Fruit fly (Drosophila melanogaster) whole organism, embryonic: Measurements from ENCODE around the gene CG17744.
A peak's percentile ranks its signal among the peaks of the same experiment; 100 is the strongest.

Experiments
- ATbp ChIP-seq: fragments of 200-800 bp; sonication (Bioruptor generic); optimal IDR thresholded peaks from 2 replicates; lab custom pipeline; 2017; ENCODE audit warnings: missing biosample characterization, mild to moderate bottlenecking, missing genetic modification characterization, missing genetic modification reagents
- CG10209 ChIP-seq: fragments of 200-800 bp; sonication (Bioruptor generic); optimal IDR thresholded peaks from 3 replicates; lab custom pipeline; 2017; ENCODE audit warnings: missing biosample characterization, mild to moderate bottlenecking, missing genetic modification characterization, missing genetic modification reagents
- CG12744 ChIP-seq: fragments of 200-800 bp; sonication (Bioruptor generic); optimal IDR thresholded peaks from 2 replicates; lab custom pipeline; 2016; ENCODE audit warnings: missing biosample characterization, missing genetic modification characterization
- CG14860 ChIP-seq: fragments of 200-800 bp; sonication (Bioruptor generic); IDR thresholded peaks from 3 replicates; pipeline ENCODE4 v1.3.6; 2022; ENCODE audit warnings: missing biosample characterization, missing genetic modification characterization; ENCODE audit not compliant: partially characterized antibody
- CG15479 ChIP-seq: fragments of 200-800 bp; sonication (Bioruptor generic); optimal IDR thresholded peaks from 3 replicates; lab custom pipeline; 2019; ENCODE audit warnings: missing biosample characterization, mild to moderate bottlenecking, missing genetic modification characterization, moderate library complexity
- CG15514 ChIP-seq: fragments of 200-800 bp; sonication (Bioruptor generic); optimal IDR thresholded peaks from 3 replicates; lab custom pipeline; 2017; ENCODE audit warnings: missing biosample characterization, missing genetic modification characterization, mild to moderate bottlenecking, moderate library complexity, missing genetic modification reagents
- CG17829 ChIP-seq: fragments of 200-800 bp; optimal IDR thresholded peaks from 2 replicates; lab custom pipeline; 2019; ENCODE audit warnings: missing biosample characterization, mild to moderate bottlenecking, missing genetic modification characterization, moderate library complexity
- CG18619 ChIP-seq: fragments of 200-800 bp; sonication (Bioruptor generic); optimal IDR thresholded peaks from 3 replicates; lab custom pipeline; 2017; ENCODE audit warnings: missing biosample characterization, mild to moderate bottlenecking, missing genetic modification characterization
- CG2120 ChIP-seq: fragments of 200-800 bp; sonication (Bioruptor generic); optimal IDR thresholded peaks from 3 replicates; lab custom pipeline; 2016; ENCODE audit warnings: missing biosample characterization, missing genetic modification characterization
- CG2199 ChIP-seq: fragments of 200-800 bp; sonication (Bioruptor generic); IDR thresholded peaks from 3 replicates; pipeline ENCODE4 v1.3.6; 2022; ENCODE audit warnings: missing biosample characterization, missing genetic modification characterization
- CG2202 ChIP-seq: fragments of 200-800 bp; sonication (Bioruptor generic); optimal IDR thresholded peaks from 2 replicates; lab custom pipeline; 2018; ENCODE audit warnings: missing biosample characterization, mild to moderate bottlenecking, missing genetic modification characterization
- CG34422 ChIP-seq: fragments of 200-800 bp; sonication (Bioruptor generic); IDR thresholded peaks from 3 replicates; pipeline ENCODE4 v1.3.6; 2022; ENCODE audit warnings: missing biosample characterization, missing genetic modification characterization
- CG4282 ChIP-seq: fragments of 200-800 bp; sonication (Bioruptor generic); optimal IDR thresholded peaks from 2 replicates; lab custom pipeline; 2016; ENCODE audit warnings: missing biosample characterization, missing genetic modification characterization
- CG4360 ChIP-seq: fragments of 200-800 bp; sonication (Bioruptor generic); IDR thresholded peaks from 2 replicates; pipeline ENCODE4 v1.3.6; 2022; ENCODE audit warnings: missing biosample characterization, missing genetic modification characterization
- CG43689 ChIP-seq: fragments of 200-800 bp; sonication (Bioruptor generic); IDR thresholded peaks from 2 replicates; pipeline ENCODE4 v1.3.6; 2022; ENCODE audit warnings: missing biosample characterization, missing genetic modification characterization
- CG4820 ChIP-seq: fragments of 200-800 bp; sonication (Bioruptor generic); optimal IDR thresholded peaks from 3 replicates; lab custom pipeline; 2016; ENCODE audit warnings: missing biosample characterization, missing genetic modification characterization
- CG7556 ChIP-seq: fragments of 200-800 bp; sonication (Bioruptor generic); optimal IDR thresholded peaks from 2 replicates; lab custom pipeline; 2017; ENCODE audit warnings: missing biosample characterization, mild to moderate bottlenecking, missing genetic modification characterization
- CG7963 ChIP-seq: fragments of 200-800 bp; sonication (Bioruptor generic); IDR thresholded peaks from 3 replicates; pipeline ENCODE4 v1.3.6; 2022; ENCODE audit warnings: missing biosample characterization, missing genetic modification characterization; ENCODE audit not compliant: partially characterized antibody
- CG8388 ChIP-seq: fragments of 200-800 bp; sonication (Bioruptor generic); optimal IDR thresholded peaks from 2 replicates; lab custom pipeline; 2019; ENCODE audit warnings: missing biosample characterization, mild to moderate bottlenecking, missing genetic modification characterization, moderate library complexity
- Dad ChIP-seq: fragments of 200-800 bp; sonication (Bioruptor generic); optimal IDR thresholded peaks from 3 replicates; lab custom pipeline; 2016; ENCODE audit warnings: missing biosample characterization, missing genetic modification characterization
- Eip74EF ChIP-seq, 2 experiments: fragments of 200-800 bp in 1 of 2; fragments of >200 bp in 1 of 2; sonication (Bioruptor generic) in 1 of 2; optimal IDR thresholded peaks; 2 replicates each; lab custom pipeline; 2017 to 2019; ENCODE audit warnings: missing biosample characterization in 2 of 2, missing genetic modification characterization in 2 of 2, mild to moderate bottlenecking in 1 of 2, moderate library complexity in 1 of 2
- Hr3 ChIP-seq: fragments of 200-800 bp; sonication (Bioruptor generic); optimal IDR thresholded peaks from 3 replicates; lab custom pipeline; 2016; ENCODE audit warnings: missing biosample characterization, missing genetic modification characterization
- Hr39 ChIP-seq: fragments of >200 bp; optimal IDR thresholded peaks from 2 replicates; lab custom pipeline; 2017
- NC2β ChIP-seq: fragments of 200-800 bp; sonication (Bioruptor generic); optimal IDR thresholded peaks from 2 replicates; lab custom pipeline; 2016; ENCODE audit warnings: missing biosample characterization, missing genetic modification characterization
- PHDP ChIP-seq: fragments of 200-800 bp; sonication (Bioruptor generic); optimal IDR thresholded peaks from 3 replicates; lab custom pipeline; 2018; ENCODE audit warnings: missing biosample characterization, mild to moderate bottlenecking, missing genetic modification characterization, moderate library complexity
- Rx ChIP-seq: fragments of 200-800 bp; sonication (Bioruptor generic); IDR thresholded peaks from 2 replicates; pipeline ENCODE4 v1.3.6; 2022; ENCODE audit warnings: missing biosample characterization, missing genetic modification characterization
- Ssrp ChIP-seq: fragments of 200-800 bp; sonication (Bioruptor generic); optimal IDR thresholded peaks from 2 replicates; lab custom pipeline; 2018; ENCODE audit warnings: missing biosample characterization, mild to moderate bottlenecking, missing genetic modification characterization, moderate library complexity
- cas ChIP-seq: fragments of 200-800 bp; sonication (Bioruptor generic); IDR thresholded peaks from 2 replicates; pipeline ENCODE4 v1.3.6; 2022; ENCODE audit warnings: missing biosample characterization, missing genetic modification characterization
- ci ChIP-seq: fragments of 200-800 bp; sonication (Bioruptor generic); IDR thresholded peaks from 3 replicates; pipeline ENCODE4 v1.3.6; 2022; ENCODE audit warnings: missing biosample characterization, missing genetic modification characterization
- fd96Cb ChIP-seq: fragments of 200-800 bp; sonication (Bioruptor generic); optimal IDR thresholded peaks from 2 replicates; lab custom pipeline; 2018; ENCODE audit warnings: missing biosample characterization, mild to moderate bottlenecking, missing genetic modification characterization, moderate library complexity
- grau ChIP-seq: fragments of 200-800 bp; optimal IDR thresholded peaks from 3 replicates; lab custom pipeline; 2019; ENCODE audit warnings: missing biosample characterization, mild to moderate bottlenecking, missing genetic modification characterization, moderate library complexity
- gro ChIP-seq: fragments of 200-800 bp; sonication (Bioruptor generic); optimal IDR thresholded peaks from 2 replicates; lab custom pipeline; 2016; ENCODE audit warnings: missing biosample characterization, missing genetic modification characterization
- jumu ChIP-seq: fragments of 200-800 bp; sonication (Bioruptor generic); optimal IDR thresholded peaks from 3 replicates; lab custom pipeline; 2016; ENCODE audit warnings: missing biosample characterization, missing genetic modification characterization
- ken ChIP-seq: fragments of 200-800 bp; sonication (Bioruptor generic); IDR thresholded peaks from 3 replicates; pipeline ENCODE4 v1.3.6; 2022; ENCODE audit warnings: missing biosample characterization, missing genetic modification characterization
- lbe ChIP-seq: fragments of 200-800 bp; sonication (Bioruptor generic); optimal IDR thresholded peaks from 2 replicates; lab custom pipeline; 2016; ENCODE audit warnings: missing biosample characterization, mild to moderate bottlenecking, missing genetic modification characterization
- nom ChIP-seq: fragments of 200-800 bp; sonication (Bioruptor generic); optimal IDR thresholded peaks from 2 replicates; lab custom pipeline; 2017; ENCODE audit warnings: missing biosample characterization, missing genetic modification characterization, mild to moderate bottlenecking, moderate library complexity, missing genetic modification reagents
- otp ChIP-seq: fragments of 200-800 bp; sonication (Bioruptor generic); IDR thresholded peaks from 3 replicates; pipeline ENCODE4, ENCODE4 v1.3.6; 2022; ENCODE audit warnings: missing biosample characterization, missing genetic modification characterization
- pita ChIP-seq: fragments of 200-800 bp; sonication (Bioruptor generic); optimal IDR thresholded peaks from 2 replicates; lab custom pipeline; 2017; ENCODE audit warnings: missing biosample characterization, mild to moderate bottlenecking, missing genetic modification characterization
- psq ChIP-seq: fragments of 200-800 bp; sonication (Bioruptor generic); optimal IDR thresholded peaks from 2 replicates; lab custom pipeline; 2017; ENCODE audit warnings: missing biosample characterization, missing genetic modification characterization
- row ChIP-seq: fragments of 200-800 bp; sonication (Bioruptor generic); IDR thresholded peaks from 3 replicates; pipeline ENCODE4 v1.3.6; 2022; ENCODE audit warnings: missing biosample characterization, missing genetic modification characterization
- wdn ChIP-seq: fragments of 200-800 bp; sonication (Bioruptor generic); IDR thresholded peaks from 2 replicates; pipeline ENCODE4 v1.3.6; 2022; ENCODE audit warnings: missing biosample characterization, missing genetic modification characterization
- wek ChIP-seq: fragments of 200-800 bp; sonication (Bioruptor generic); optimal IDR thresholded peaks from 3 replicates; lab custom pipeline; 2018; ENCODE audit warnings: missing biosample characterization, mild to moderate bottlenecking, missing genetic modification characterization, moderate library complexity
- zfh2 ChIP-seq: fragments of 200-800 bp; sonication (Bioruptor generic); optimal IDR thresholded peaks from 2 replicates; lab custom pipeline; 2016; ENCODE audit warnings: missing biosample characterization, missing genetic modification characterization

CG17744 gene

DNA sequence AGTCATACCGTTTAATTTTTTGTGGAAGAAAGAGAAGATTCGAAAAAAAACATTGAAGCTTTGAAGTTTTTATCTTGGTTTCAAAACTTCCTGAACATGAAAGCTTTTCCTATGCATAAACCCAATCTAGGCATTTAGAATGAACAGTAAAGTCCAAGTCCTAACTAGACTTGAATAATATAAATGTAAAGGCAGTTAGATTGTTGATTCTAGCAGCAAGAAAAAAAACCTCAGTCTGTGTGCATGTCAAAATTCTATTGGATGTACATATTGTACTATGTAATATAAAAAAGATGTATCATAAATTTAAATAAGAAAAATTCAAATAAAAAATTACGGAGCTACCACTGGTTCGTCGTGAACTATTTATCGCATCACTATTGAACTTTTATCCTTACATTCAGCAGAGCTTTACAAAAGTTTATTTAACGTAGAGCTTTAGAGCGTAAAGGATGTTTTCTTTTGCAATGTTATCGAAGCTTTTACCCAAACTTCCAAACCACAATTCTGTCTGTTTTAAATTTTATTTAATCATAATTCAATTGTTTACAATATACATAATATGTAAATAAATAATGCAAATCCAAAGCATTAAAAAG lies 31.9 kb upstream of the CG17744 start:
- TF ChIP-seq Dad (GFP tag; lab: Kevin White, UChicago) (no peak), CG10209 (GFP tag; lab: Kevin White, UChicago) (no peak), CG7556 (GFP tag; lab: Kevin White, UChicago) (no peak), CG4820 (GFP tag; lab: Kevin White, UChicago) (no peak), otp (GFP tag; lab: Robert Waterston, UW) (no peak), CG2199 (no peak), pita (GFP tag; lab: Kevin White, UChicago) (no peak), CG15514 (GFP tag; lab: Kevin White, UChicago) (peak; percentile 97), row (GFP tag; lab: Robert Waterston, UW) (peak; percentile 31; the same call in 1 of the 3 replicates)

dm6 chr3L:7037843-7038242 lies 11.2 kb upstream of the CG17744 start:
- TF ChIP-seq cas (GFP tag; lab: Robert Waterston, UW), result no peak
- no peak for TF ChIP-seq row (GFP tag; lab: Robert Waterston, UW)
- TF ChIP-seq Hr39 (lab: Kevin White, UChicago), result peak; percentile 68
- no peak for TF ChIP-seq jumu (GFP tag; lab: Kevin White, UChicago)
- TF ChIP-seq CG7963 (GFP tag; lab: Robert Waterston, UW), result no peak
- no peak for TF ChIP-seq NC2β
- TF ChIP-seq, all 482 proteins: peak for 1

DNA sequence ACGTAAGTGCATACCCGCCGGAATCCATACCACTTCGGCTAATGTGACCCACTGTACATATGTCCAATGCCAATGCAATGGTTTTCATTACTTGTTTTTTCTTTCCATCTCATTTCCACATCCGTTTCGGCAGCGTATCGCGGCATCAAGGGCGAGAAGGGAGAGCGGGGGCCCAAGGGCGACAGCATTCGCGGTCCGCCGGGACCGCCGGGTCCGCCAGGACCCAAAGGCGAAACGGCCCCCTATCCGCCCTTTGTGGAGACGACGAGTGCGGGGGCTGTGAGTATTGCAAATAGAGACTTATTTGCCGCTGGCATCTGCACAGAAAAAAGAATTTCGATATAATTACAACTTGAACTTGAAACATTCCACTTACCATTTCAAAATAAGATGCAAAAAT lies 8.4 kb upstream of the CG17744 start:
- no peak for TF ChIP-seq fd96Cb (tag; lab: Kevin White, UChicago)
- peak; percentile 59 for TF ChIP-seq Hr39 (lab: Kevin White, UChicago)
- TF ChIP-seq, all 482 proteins: peak for 1

dm6 chr3L:7013568-7014305 lies 12.9 kb downstream of the CG17744 start:
- TF ChIP-seq wek (GFP tag; lab: Kevin White, UChicago) (no peak), row (GFP tag; lab: Robert Waterston, UW) (peak; percentile 62), gro (peak; percentile 23), CG4360 (GFP tag; lab: Robert Waterston, UW) (no peak), ATbp (GFP tag; lab: Kevin White, UChicago) (no peak), CG43689 (no peak), wdn (GFP tag; lab: Robert Waterston, UW) (no peak), PHDP (peak; percentile 65), CG15479 (GFP tag; lab: Kevin White, UChicago) (no peak), CG18619 (GFP tag; lab: Kevin White, UChicago) (no peak), ci (GFP tag; lab: Robert Waterston, UW) (peak; percentile 82), CG2202 (tag; lab: Kevin White, UChicago) (no peak), psq (no peak), CG2120 (peak; percentile 64), zfh2 (GFP tag; lab: Kevin White, UChicago) (no peak), Eip74EF (GFP tag; optimal IDR thresholded peaks at IDR 0.05; lab: Kevin White, UChicago) (no peak), Rx (GFP tag; lab: Robert Waterston, UW) (no peak), CG8388 (GFP tag; lab: Kevin White, UChicago) (no peak), CG14860 (GFP tag; lab: Robert Waterston, UW) (no peak), lbe (GFP tag; lab: Kevin White, UChicago) (no peak), grau (tag; lab: Kevin White, UChicago) (peak; percentile 48), nom (no peak), ken (GFP tag; lab: Robert Waterston, UW) (no peak), CG17829 (peak; percentile 13), Hr3 (GFP tag; lab: Kevin White, UChicago) (peak; percentile 27), CG34422 (GFP tag; lab: Robert Waterston, UW) (0 out of 3 replicates have a peak, but pooled peaks have one; percentile 26), CG12744 (GFP tag; lab: Kevin White, UChicago) (no peak), Ssrp (tag; lab: Kevin White, UChicago) (no peak), CG4282 (GFP tag; lab: Kevin White, UChicago) (no peak)
